Worm (Caenorhabditis elegans) whole organism, L2 larva: Measurements from ENCODE around the gene grl-7.

ENCODE experiments used
- nhr-21 ChIP-seq: fragments of 150-350 bp; optimal IDR thresholded peaks from 2 replicates; lab custom pipeline; 2014; ENCODE audit warnings: missing biosample characterization, missing genetic modification characterization
- nhr-6 ChIP-seq: fragments of 150-350 bp; optimal IDR thresholded peaks from 2 replicates; lab custom pipeline; 2014; ENCODE audit warnings: missing biosample characterization, missing genetic modification characterization
- snpc-4 ChIP-seq: fragments of 150-350 bp; optimal IDR thresholded peaks from 2 replicates; lab custom pipeline; 2014; ENCODE audit warnings: missing biosample characterization, missing genetic modification characterization

ce11 chrV:11379341-11379740 lies 32.5 kb upstream of the grl-7 start:
- TF ChIP-seq nhr-21 (tag; lab: Kevin White, UChicago) (no peak), snpc-4 (tag; lab: Kevin White, UChicago) (no peak), nhr-6 (tag; lab: Kevin White, UChicago) (no peak)
